Fruit fly (Drosophila melanogaster): ENCODE measurements around the gene aus.

aus gene

dm6 chr3R:21288462-21288861 is 60.9 kb downstream of the aus start:
- no peak for TF ChIP-seq CG1620 (GFP tag; optimal IDR thresholded peaks at IDR 0.05)
- no peak for TF ChIP-seq cnc (optimal IDR thresholded peaks at IDR 0.05)
- TF ChIP-seq CG5204 (GFP tag; optimal IDR thresholded peaks at IDR 0.05) = no peak
- no peak for TF ChIP-seq cic (GFP tag; optimal IDR thresholded peaks at IDR 0.05)
- TF ChIP-seq kay (GFP tag; ENCODE audit: borderline replicate concordance) = no peak
- TF ChIP-seq Hr96 (GFP tag; optimal IDR thresholded peaks at IDR 0.05) = no peak
- TF ChIP-seq CG7101 (tag; optimal IDR thresholded peaks at IDR 0.05) = no peak
- no peak for TF ChIP-seq bab1 (GFP tag; optimal IDR thresholded peaks at IDR 0.05)
- TF ChIP-seq Mnt (GFP tag; optimal IDR thresholded peaks at IDR 0.05) = no peak
- TF ChIP-seq pad (GFP tag; optimal IDR thresholded peaks at IDR 0.05) = no peak
- TF ChIP-seq toe (GFP tag; optimal IDR thresholded peaks at IDR 0.05) = no peak
- no peak for TF ChIP-seq CG11617 (GFP tag; optimal IDR thresholded peaks at IDR 0.05)
- no peak for TF ChIP-seq CG33017 (tag; optimal IDR thresholded peaks at IDR 0.05)
- no peak for TF ChIP-seq CG7045 (GFP tag; optimal IDR thresholded peaks at IDR 0.05)
- TF ChIP-seq CG12768 (GFP tag; optimal IDR thresholded peaks at IDR 0.05) = no peak
- no peak for TF ChIP-seq Clk (GFP tag; optimal IDR thresholded peaks at IDR 0.05)

dm6 chr3R:21282897-21283296 is 66.5 kb downstream of the aus start, which contains the start of gene CG17298:
Gene CG17298 (plus strand): TSS chr3R:21283197.
- TF ChIP-seq CG5204 (GFP tag; optimal IDR thresholded peaks at IDR 0.05) (no peak), Hr96 (GFP tag; optimal IDR thresholded peaks at IDR 0.05) (no peak), cnc (optimal IDR thresholded peaks at IDR 0.05) (no peak), CG11617 (GFP tag; optimal IDR thresholded peaks at IDR 0.05) (no peak), bab1 (GFP tag; optimal IDR thresholded peaks at IDR 0.05) (no peak), tj (GFP tag; optimal IDR thresholded peaks at IDR 0.05) (no peak), Crg-1 (GFP tag; optimal IDR thresholded peaks at IDR 0.05) (no peak), Clk (GFP tag; optimal IDR thresholded peaks at IDR 0.05) (no peak), CG7101 (tag; optimal IDR thresholded peaks at IDR 0.05) (no peak)

- no peak for TF ChIP-seq CG11617 (GFP tag; optimal IDR thresholded peaks at IDR 0.05)
- peak; percentile 79 for TF ChIP-seq cic (GFP tag; optimal IDR thresholded peaks at IDR 0.05)
- TF ChIP-seq Clk (GFP tag; optimal IDR thresholded peaks at IDR 0.05) = no peak
- TF ChIP-seq cnc (optimal IDR thresholded peaks at IDR 0.05) = peak in 1 of 2 experiments; percentile 56
- no peak for TF ChIP-seq Crg-1 (GFP tag; optimal IDR thresholded peaks at IDR 0.05)
- TF ChIP-seq Hr96 (GFP tag; optimal IDR thresholded peaks at IDR 0.05) = peak; percentile 2
- no peak for TF ChIP-seq CG7101 (tag; optimal IDR thresholded peaks at IDR 0.05)
- peak; percentile 19 for TF ChIP-seq toe (GFP tag; optimal IDR thresholded peaks at IDR 0.05)
- TF ChIP-seq CG5204 (GFP tag; optimal IDR thresholded peaks at IDR 0.05) = no peak
- peak; percentile 56 for TF ChIP-seq CG12768 (GFP tag; optimal IDR thresholded peaks at IDR 0.05)
- no peak for TF ChIP-seq bab1 (GFP tag; optimal IDR thresholded peaks at IDR 0.05)
- TF ChIP-seq pad (GFP tag; optimal IDR thresholded peaks at IDR 0.05) = no peak
- no peak for TF ChIP-seq Mnt (GFP tag; optimal IDR thresholded peaks at IDR 0.05)
- peak; percentile 62 for TF ChIP-seq CG33017 (tag; optimal IDR thresholded peaks at IDR 0.05)
- no peak for TF ChIP-seq kay (GFP tag; ENCODE audit: borderline replicate concordance)
- no peak for TF ChIP-seq CG7045 (GFP tag; optimal IDR thresholded peaks at IDR 0.05)
- no peak for TF ChIP-seq CG14711 (tag; optimal IDR thresholded peaks at IDR 0.05)
- no peak for TF ChIP-seq tj (GFP tag; optimal IDR thresholded peaks at IDR 0.05)
- peak; percentile 2 for TF ChIP-seq ovo (GFP tag; optimal IDR thresholded peaks at IDR 0.05)
- TF ChIP-seq CG1620 (GFP tag; optimal IDR thresholded peaks at IDR 0.05) = no peak
Observed at dm6 chr3R:21276111-21276510, 73.3 kb downstream of the aus start, which contains the start of gene CG3301. Gene CG3301 (minus strand): TSS chr3R:21276249.

- TF ChIP-seq kay (GFP tag; ENCODE audit: borderline replicate concordance) = peak; percentile 90
- no peak for TF ChIP-seq pad (GFP tag; optimal IDR thresholded peaks at IDR 0.05)
Observed at dm6 chr3R:21274870-21275269, 74.5 kb downstream of the aus start.

dm6 chr3R:21273427-21274038 is 75.9 kb downstream of the aus start, which contains the start of gene CG3308:
Gene CG3308 (minus strand): TSS chr3R:21273817.
- TF ChIP-seq CG12768 (GFP tag; optimal IDR thresholded peaks at IDR 0.05) (peak; percentile 51), Hr96 (GFP tag; optimal IDR thresholded peaks at IDR 0.05) (peak; percentile 54), CG7045 (GFP tag; optimal IDR thresholded peaks at IDR 0.05) (peak; percentile 48), Clk (GFP tag; optimal IDR thresholded peaks at IDR 0.05) (peak; percentile 12), ovo (GFP tag; optimal IDR thresholded peaks at IDR 0.05) (no peak), bab1 (GFP tag; optimal IDR thresholded peaks at IDR 0.05) (peak; percentile 57), CG11617 (GFP tag; optimal IDR thresholded peaks at IDR 0.05) (peak; percentile 56), Crg-1 (GFP tag; optimal IDR thresholded peaks at IDR 0.05) (peak; percentile 72), cnc (optimal IDR thresholded peaks at IDR 0.05) (no peak), tj (GFP tag; optimal IDR thresholded peaks at IDR 0.05) (no peak), CG33017 (tag; optimal IDR thresholded peaks at IDR 0.05) (peak; percentile 52), Mnt (GFP tag; optimal IDR thresholded peaks at IDR 0.05) (peak; percentile 65), CG1620 (GFP tag; optimal IDR thresholded peaks at IDR 0.05) (peak; percentile 66), CG5204 (GFP tag; optimal IDR thresholded peaks at IDR 0.05) (no peak), toe (GFP tag; optimal IDR thresholded peaks at IDR 0.05) (peak; percentile 40), kay (GFP tag; ENCODE audit: borderline replicate concordance) (peak; percentile 79), CG14711 (tag; optimal IDR thresholded peaks at IDR 0.05) (peak; percentile 51), CG7101 (tag; optimal IDR thresholded peaks at IDR 0.05) (peak; percentile 69), cic (GFP tag; optimal IDR thresholded peaks at IDR 0.05) (peak; percentile 64), pad (GFP tag; optimal IDR thresholded peaks at IDR 0.05) (peak; percentile 60)

dm6 chr3R:21271208-21271607 is 78.2 kb downstream of the aus start:
- no peak for TF ChIP-seq bab1 (GFP tag; optimal IDR thresholded peaks at IDR 0.05)
- TF ChIP-seq CG12768 (GFP tag; optimal IDR thresholded peaks at IDR 0.05) = no peak
- no peak for TF ChIP-seq cnc (optimal IDR thresholded peaks at IDR 0.05)
- no peak for TF ChIP-seq CG5204 (GFP tag; optimal IDR thresholded peaks at IDR 0.05)
- TF ChIP-seq CG11617 (GFP tag; optimal IDR thresholded peaks at IDR 0.05) = no peak
- no peak for TF ChIP-seq Hr96 (GFP tag; optimal IDR thresholded peaks at IDR 0.05)
- no peak for TF ChIP-seq ovo (GFP tag; optimal IDR thresholded peaks at IDR 0.05)
- TF ChIP-seq CG1620 (GFP tag; optimal IDR thresholded peaks at IDR 0.05) = no peak
- TF ChIP-seq Mnt (GFP tag; optimal IDR thresholded peaks at IDR 0.05) = no peak
- no peak for TF ChIP-seq CG33017 (tag; optimal IDR thresholded peaks at IDR 0.05)
- TF ChIP-seq kay (GFP tag; ENCODE audit: borderline replicate concordance) = no peak
- no peak for TF ChIP-seq CG7101 (tag; optimal IDR thresholded peaks at IDR 0.05)
- no peak for TF ChIP-seq toe (GFP tag; optimal IDR thresholded peaks at IDR 0.05)
- no peak for TF ChIP-seq pad (GFP tag; optimal IDR thresholded peaks at IDR 0.05)
- TF ChIP-seq CG7045 (GFP tag; optimal IDR thresholded peaks at IDR 0.05) = no peak
- TF ChIP-seq CG14711 (tag; optimal IDR thresholded peaks at IDR 0.05) = no peak
- no peak for TF ChIP-seq tj (GFP tag; optimal IDR thresholded peaks at IDR 0.05)
- TF ChIP-seq Clk (GFP tag; optimal IDR thresholded peaks at IDR 0.05) = no peak

All from whole organism, adult.